Fruit fly (Drosophila melanogaster) whole organism, prepupa: ENCODE measurements around the gene CG31709.

Experiments
- Blimp-1 ChIP-seq: fragments of 200-800 bp; sonication (Bioruptor generic); optimal IDR thresholded peaks from 3 replicates; lab custom pipeline; 2017; ENCODE audit warnings: missing biosample characterization, missing genetic modification characterization, mild to moderate bottlenecking, moderate library complexity, missing genetic modification reagents
- CG10631 ChIP-seq: fragments of 200-800 bp; sonication (Bioruptor generic); optimal IDR thresholded peaks from 2 replicates; lab custom pipeline; 2016; ENCODE audit warnings: missing biosample characterization, missing genetic modification characterization
- CG10669 ChIP-seq: fragments of 200-800 bp; sonication (Bioruptor generic); optimal IDR thresholded peaks from 3 replicates; lab custom pipeline; 2018; ENCODE audit warnings: missing biosample characterization, mild to moderate bottlenecking, missing genetic modification characterization, moderate library complexity
- CG11294 ChIP-seq: fragments of 200-800 bp; sonication (Bioruptor generic); IDR thresholded peaks from 2 replicates; pipeline ENCODE4 v1.3.6; 2022; ENCODE audit warnings: missing biosample characterization, missing genetic modification characterization
- CG15336 ChIP-seq: fragments of 200-800 bp; sonication (Bioruptor generic); IDR thresholded peaks from 2 replicates; pipeline ENCODE4 v1.3.6; 2022; ENCODE audit warnings: missing biosample characterization, missing genetic modification characterization
- CG1621 ChIP-seq: fragments of 200-800 bp; sonication (Bioruptor generic); optimal IDR thresholded peaks from 3 replicates; lab custom pipeline; 2018; ENCODE audit warnings: missing biosample characterization, mild to moderate bottlenecking, missing genetic modification characterization
- CG16779 ChIP-seq: fragments of 200-800 bp; sonication (Bioruptor generic); optimal IDR thresholded peaks from 3 replicates; lab custom pipeline; 2017; ENCODE audit warnings: missing biosample characterization, mild to moderate bottlenecking, missing genetic modification characterization
- CG31627 ChIP-seq: fragments of 200-800 bp; sonication (Bioruptor generic); optimal IDR thresholded peaks from 3 replicates; lab custom pipeline; 2016; ENCODE audit warnings: missing biosample characterization, missing genetic modification characterization
- CG32006 ChIP-seq: fragments of 200-800 bp; sonication (Bioruptor generic); optimal IDR thresholded peaks from 3 replicates; lab custom pipeline; 2017; ENCODE audit warnings: missing biosample characterization, mild to moderate bottlenecking, missing genetic modification characterization
- CG34406 ChIP-seq: fragments of 200-800 bp; sonication (Bioruptor generic); optimal IDR thresholded peaks from 3 replicates; lab custom pipeline; 2016; ENCODE audit warnings: missing biosample characterization, missing genetic modification characterization
- CG3919 ChIP-seq: fragments of 200-800 bp; sonication (Bioruptor generic); optimal IDR thresholded peaks from 3 replicates; lab custom pipeline; 2016; ENCODE audit warnings: missing biosample characterization, missing genetic modification characterization
- CG4318 ChIP-seq: fragments of 200-800 bp; sonication (Bioruptor generic); optimal IDR thresholded peaks from 3 replicates; lab custom pipeline; 2017; ENCODE audit warnings: missing biosample characterization, mild to moderate bottlenecking, missing genetic modification characterization
- CG6163 ChIP-seq: fragments of 200-800 bp; sonication (Bioruptor generic); IDR thresholded peaks from 3 replicates; pipeline ENCODE4 v1.3.6; 2022; ENCODE audit warnings: missing biosample characterization, missing genetic modification characterization
- CG6276 ChIP-seq: fragments of 200-800 bp; sonication (Bioruptor generic); optimal IDR thresholded peaks from 2 replicates; lab custom pipeline; 2017; ENCODE audit warnings: missing biosample characterization, mild to moderate bottlenecking, missing genetic modification characterization
- CG6792 ChIP-seq: fragments of 200-800 bp; sonication (Bioruptor generic); optimal IDR thresholded peaks from 3 replicates; lab custom pipeline; 2016; ENCODE audit warnings: missing biosample characterization, missing genetic modification characterization
- CG6808 ChIP-seq: fragments of 200-800 bp; sonication (Bioruptor generic); optimal IDR thresholded peaks from 3 replicates; lab custom pipeline; 2017; ENCODE audit warnings: missing biosample characterization, missing genetic modification characterization, mild to moderate bottlenecking, moderate library complexity, missing genetic modification reagents
- CG8632 ChIP-seq: fragments of 200-800 bp; sonication (Bioruptor generic); optimal IDR thresholded peaks from 3 replicates; lab custom pipeline; 2016; ENCODE audit warnings: missing biosample characterization, missing genetic modification characterization
- CG9139 ChIP-seq: fragments of 200-800 bp; sonication (Bioruptor generic); optimal IDR thresholded peaks from 3 replicates; lab custom pipeline; 2017; ENCODE audit warnings: missing biosample characterization, mild to moderate bottlenecking, missing genetic modification characterization
- Eip75B ChIP-seq: fragments of 200-800 bp; sonication (Bioruptor generic); optimal IDR thresholded peaks from 3 replicates; lab custom pipeline; 2016; ENCODE audit warnings: missing biosample characterization, missing genetic modification characterization
- Eip78C ChIP-seq: fragments of 200-800 bp; sonication (Bioruptor generic); peaks from one replicate; lab custom pipeline; 2016; ENCODE audit warnings: missing biosample characterization, missing genetic modification characterization
- Eip93F ChIP-seq: fragments of 200-800 bp; sonication (Bioruptor generic); optimal IDR thresholded peaks from 2 replicates; lab custom pipeline; 2016; ENCODE audit warnings: missing biosample characterization, mild to moderate bottlenecking, missing genetic modification characterization
- Ets21C ChIP-seq: fragments of 200-800 bp; sonication (Bioruptor generic); optimal IDR thresholded peaks from 3 replicates; lab custom pipeline; 2016; ENCODE audit warnings: missing biosample characterization, missing genetic modification characterization
- Gug ChIP-seq: fragments of 200-800 bp; sonication (Bioruptor generic); IDR thresholded peaks from 2 replicates; pipeline ENCODE4 v1.3.6; 2022; ENCODE audit warnings: missing biosample characterization, missing genetic modification characterization
- Hr38 ChIP-seq: sonication (Bioruptor generic); optimal IDR thresholded peaks from 2 replicates; lab custom pipeline; 2016; ENCODE audit warnings: missing biosample characterization, missing genetic modification characterization
- Hr39 ChIP-seq: fragments of 200-800 bp; sonication (Bioruptor generic); optimal IDR thresholded peaks from 2 replicates; lab custom pipeline; 2016; ENCODE audit warnings: missing biosample characterization, missing genetic modification characterization
- Lpt ChIP-seq: fragments of 200-800 bp; sonication (Bioruptor generic); optimal IDR thresholded peaks from 3 replicates; lab custom pipeline; 2016; ENCODE audit warnings: missing biosample characterization, missing genetic modification characterization
- Met ChIP-seq: fragments of 200-800 bp; sonication (Bioruptor generic); optimal IDR thresholded peaks from 3 replicates; lab custom pipeline; 2016; ENCODE audit warnings: missing biosample characterization, missing genetic modification characterization
- OdsH ChIP-seq: fragments of 200-800 bp; sonication (Bioruptor generic); optimal IDR thresholded peaks from 3 replicates; lab custom pipeline; 2016; ENCODE audit warnings: missing biosample characterization, missing genetic modification characterization
- Smox ChIP-seq: fragments of 200-800 bp; sonication (Bioruptor generic); optimal IDR thresholded peaks from 3 replicates; lab custom pipeline; 2016; ENCODE audit warnings: missing biosample characterization, missing genetic modification characterization
- Sox102F ChIP-seq: fragments of 200-800 bp; sonication (Bioruptor generic); optimal IDR thresholded peaks from 2 replicates; lab custom pipeline; 2016; ENCODE audit warnings: missing biosample characterization, mild to moderate bottlenecking, missing genetic modification characterization
- Sox14 ChIP-seq: fragments of 200-800 bp; sonication (Bioruptor generic); optimal IDR thresholded peaks from 3 replicates; lab custom pipeline; 2016; ENCODE audit warnings: missing biosample characterization, missing genetic modification characterization
- Sox15 ChIP-seq: fragments of 200-800 bp; sonication (Bioruptor generic); optimal IDR thresholded peaks from 3 replicates; lab custom pipeline; 2016; ENCODE audit warnings: missing biosample characterization, missing genetic modification characterization
- achi ChIP-seq: fragments of 200-800 bp; sonication (Bioruptor generic); optimal IDR thresholded peaks from 3 replicates; lab custom pipeline; 2016; ENCODE audit warnings: missing biosample characterization, missing genetic modification characterization
- cyc ChIP-seq: fragments of 200-800 bp; sonication (Bioruptor generic); optimal IDR thresholded peaks from 3 replicates; lab custom pipeline; 2016; ENCODE audit warnings: missing biosample characterization, missing genetic modification characterization
- dac ChIP-seq: fragments of 200-800 bp; sonication (Bioruptor generic); optimal IDR thresholded peaks from 2 replicates; lab custom pipeline; 2017; ENCODE audit warnings: missing biosample characterization, mild to moderate bottlenecking, missing genetic modification characterization
- dsx ChIP-seq: fragments of 200-800 bp; optimal IDR thresholded peaks from 3 replicates; lab custom pipeline; 2019; ENCODE audit warnings: missing biosample characterization, mild to moderate bottlenecking, missing genetic modification characterization, moderate library complexity; ENCODE audit not compliant: poor library complexity, severe bottlenecking
- esn ChIP-seq: fragments of 200-800 bp; sonication (Bioruptor generic); optimal IDR thresholded peaks from 2 replicates; lab custom pipeline; 2016; ENCODE audit warnings: missing biosample characterization, mild to moderate bottlenecking, missing genetic modification characterization, moderate library complexity
- fkh ChIP-seq: fragments of 200-800 bp; sonication (Bioruptor generic); optimal IDR thresholded peaks from 3 replicates; lab custom pipeline; 2017; ENCODE audit warnings: missing biosample characterization, mild to moderate bottlenecking, missing genetic modification characterization, moderate library complexity
- lz ChIP-seq: fragments of 200-800 bp; sonication (Bioruptor generic); optimal IDR thresholded peaks from 3 replicates; lab custom pipeline; 2016; ENCODE audit warnings: missing biosample characterization, missing genetic modification characterization
- spab ChIP-seq: fragments of 200-800 bp; sonication (Bioruptor generic); optimal IDR thresholded peaks from 2 replicates; lab custom pipeline; 2017; ENCODE audit warnings: missing biosample characterization, mild to moderate bottlenecking, missing genetic modification characterization, missing genetic modification reagents
- ss ChIP-seq, 2 experiments: fragments of 200-800 bp; sonication (Bioruptor generic); optimal IDR thresholded peaks; 2 replicates in 1 of 2; 3 replicates in 1 of 2; lab custom pipeline; 2017 to 2018; ENCODE audit warnings: mild to moderate bottlenecking in 2 of 2, missing biosample characterization in 2 of 2, missing genetic modification characterization in 2 of 2, moderate library complexity in 1 of 2

The CG31709 gene

dm6 chr2L:9585942-9586341, 6.5 kb upstream of the CG31709 start:
- TF ChIP-seq CG4318 (GFP tag; lab: Kevin White, UChicago), result no peak
- no peak for TF ChIP-seq CG11294 (GFP tag; lab: Robert Waterston, UW)
- no peak for TF ChIP-seq CG34406 (GFP tag; lab: Kevin White, UChicago)
- TF ChIP-seq spab (GFP tag; lab: Kevin White, UChicago), result no peak
- no peak for TF ChIP-seq Blimp-1 (GFP tag; lab: Kevin White, UChicago)
- TF ChIP-seq lz (GFP tag; lab: Kevin White, UChicago), result no peak
- no peak for TF ChIP-seq achi (GFP tag; lab: Kevin White, UChicago)
- TF ChIP-seq ss (GFP tag; optimal IDR thresholded peaks at IDR 0.05; lab: Kevin White, UChicago), result no peak
- TF ChIP-seq Eip75B (GFP tag; lab: Kevin White, UChicago), result no peak
- no peak for TF ChIP-seq CG1621
- no peak for TF ChIP-seq fkh (GFP tag; lab: Kevin White, UChicago)
- TF ChIP-seq Ets21C (GFP tag; lab: Kevin White, UChicago), result no peak
- no peak for TF ChIP-seq dac (GFP tag; lab: Kevin White, UChicago)
- no peak for TF ChIP-seq CG6808 (GFP tag; lab: Kevin White, UChicago)
- TF ChIP-seq Met (GFP tag; lab: Kevin White, UChicago), result no peak
- no peak for TF ChIP-seq CG6792 (GFP tag; lab: Kevin White, UChicago)
- TF ChIP-seq, all 60 proteins: peak for 0

dm6 chr2L:9584098-9584703, 4.8 kb upstream of the CG31709 start:
- TF ChIP-seq Gug (GFP tag; lab: Robert Waterston, UW) (no peak), CG6276 (no peak), CG4318 (GFP tag; lab: Kevin White, UChicago) (no peak), esn (GFP tag; lab: Kevin White, UChicago) (no peak)

- no peak for TF ChIP-seq CG6808 (GFP tag; lab: Kevin White, UChicago)
- no peak for TF ChIP-seq CG6163
These were observed 2.1 kb upstream of the CG31709 start, which contains the start of gene gcm for dm6 chr2L:9581582-9581981. Gene gcm (minus strand): TSS chr2L:9581745.

- peak; percentile 100 for TF ChIP-seq CG6276
- TF ChIP-seq dsx (GFP tag; lab: Kevin White, UChicago), result peak; percentile 67
- peak; percentile 99 for TF ChIP-seq CG9139 (GFP tag; lab: Kevin White, UChicago)
- TF ChIP-seq Ets21C (GFP tag; lab: Kevin White, UChicago), result no peak
- TF ChIP-seq Eip78C (GFP tag; lab: Kevin White, UChicago), result peak; percentile 94
- peak; percentile 58 for TF ChIP-seq OdsH (GFP tag; lab: Kevin White, UChicago)
- TF ChIP-seq cyc (GFP tag; lab: Kevin White, UChicago), result peak; percentile 48
- peak; percentile 47 for TF ChIP-seq Smox (GFP tag; lab: Kevin White, UChicago)
- TF ChIP-seq lz (GFP tag; lab: Kevin White, UChicago), result peak; percentile 32
- peak; percentile 40; the same call in 1 of the 2 replicates for TF ChIP-seq CG11294 (GFP tag; lab: Robert Waterston, UW)
- TF ChIP-seq CG15336, result peak; percentile 86
- peak; percentile 78 for TF ChIP-seq Eip93F
- peak; percentile 71 for TF ChIP-seq CG8632 (GFP tag; lab: Kevin White, UChicago)
- no peak for TF ChIP-seq Hr39
- TF ChIP-seq CG6808 (GFP tag; lab: Kevin White, UChicago), result peak; percentile 99
- TF ChIP-seq Lpt, result peak; percentile 90
- TF ChIP-seq ss (GFP tag; optimal IDR thresholded peaks at IDR 0.05; lab: Kevin White, UChicago), result peak; percentile 99 to 100
- peak; percentile 88 for TF ChIP-seq Blimp-1 (GFP tag; lab: Kevin White, UChicago)
- peak; percentile 99 for TF ChIP-seq CG16779
- peak; percentile 89 for TF ChIP-seq CG10669 (GFP tag; lab: Kevin White, UChicago)
- TF ChIP-seq Sox15 (GFP tag; lab: Kevin White, UChicago), result no peak
- TF ChIP-seq fkh (GFP tag; lab: Kevin White, UChicago), result no peak
- peak; percentile 49 for TF ChIP-seq CG34406 (GFP tag; lab: Kevin White, UChicago)
- peak; percentile 87 for TF ChIP-seq CG3919 (GFP tag; lab: Kevin White, UChicago)
- TF ChIP-seq achi (GFP tag; lab: Kevin White, UChicago), result peak; percentile 67
- TF ChIP-seq Sox102F (GFP tag; lab: Kevin White, UChicago), result peak; percentile 78
- TF ChIP-seq CG31627 (GFP tag; lab: Kevin White, UChicago), result peak; percentile 51
- no peak for TF ChIP-seq CG10631 (GFP tag; lab: Kevin White, UChicago)
- peak; percentile 75 for TF ChIP-seq CG32006
- peak; percentile 96 for TF ChIP-seq spab (GFP tag; lab: Kevin White, UChicago)
- peak; percentile 22 for TF ChIP-seq Hr38 (GFP tag; lab: Kevin White, UChicago)
- TF ChIP-seq Sox14 (GFP tag; lab: Kevin White, UChicago), result peak; percentile 69
These were observed 3.0 kb downstream of the CG31709 start, which contains the start of gene Mtpalpha for dm6 chr2L:9576269-9576933. Gene Mtpalpha (minus strand): TSS chr2L:9576769.
